Worm (Caenorhabditis elegans): ENCODE measurements around the gene F35H8.4.

Gene F35H8.4

DNA sequence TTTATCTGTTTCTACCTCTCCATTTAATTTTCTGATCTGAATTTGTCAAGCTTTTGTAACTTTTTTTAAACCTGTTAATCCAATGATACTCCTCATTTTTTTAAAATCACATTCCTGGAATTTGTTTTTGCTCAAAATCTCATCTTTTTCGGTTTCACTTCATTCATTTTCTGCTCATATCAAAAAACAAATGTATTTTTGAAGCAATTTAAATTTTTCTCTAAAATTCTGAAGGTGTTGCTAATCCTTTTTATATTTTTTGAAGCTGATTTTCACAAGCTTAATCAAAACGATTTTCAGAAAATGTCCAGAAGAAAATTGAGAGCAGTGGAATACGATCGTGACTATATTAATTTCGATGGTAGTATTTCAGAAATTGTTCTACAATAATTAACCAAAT is 35.1 kb upstream of the F35H8.4 start, which contains the start of gene E02H1.5:
TSS of gene E02H1.5 (plus strand) at position 301 of the 400 bp plus-strand sequence.
- no peak for TF ChIP-seq mls-2 (tag; optimal IDR thresholded peaks at IDR 0.05)

ce11 chrII:9592737-9593136 is 32.9 kb upstream of the F35H8.4 start, which contains the start of gene parp-2:
parp-2 (plus strand) TSS chrII:9593037.
- TF ChIP-seq bed-3 (GFP tag; optimal IDR thresholded peaks at IDR 0.05) (no peak), mab-5 (tag; optimal IDR thresholded peaks at IDR 0.05) (no peak), unc-62 (GFP tag; optimal IDR thresholded peaks at IDR 0.05) (no peak), lin-32 (GFP tag; optimal IDR thresholded peaks at IDR 0.05) (no peak), ceh-43 (GFP tag; optimal IDR thresholded peaks at IDR 0.05) (no peak), ces-1 (GFP tag; optimal IDR thresholded peaks at IDR 0.05) (no peak), elt-3 (tag; optimal IDR thresholded peaks at IDR 0.05) (no peak), elt-1 (tag; optimal IDR thresholded peaks at IDR 0.05; ENCODE audit: borderline replicate concordance, insufficient read depth) (no peak), snpc-4 (tag; optimal IDR thresholded peaks at IDR 0.05) (no peak)

DNA sequence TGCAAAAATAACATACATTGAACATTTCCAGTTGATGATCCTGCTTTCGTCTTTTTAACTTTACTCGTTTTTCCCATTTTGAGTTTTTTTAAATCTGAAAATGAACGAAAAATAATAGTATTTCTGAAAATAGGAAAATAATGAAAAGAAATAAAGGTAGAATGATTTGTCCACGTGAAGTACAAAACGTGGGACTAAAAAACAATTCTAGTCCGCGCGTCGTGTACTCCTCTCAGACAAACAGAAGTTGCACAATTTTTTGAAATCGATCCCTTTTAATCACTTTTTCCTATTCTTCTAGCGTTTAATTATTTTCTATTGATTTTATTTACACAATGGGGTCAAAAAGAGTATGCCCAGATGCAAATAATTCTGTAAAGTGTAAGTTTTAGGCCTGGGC is 31.2 kb upstream of the F35H8.4 start, which contains the start of the genes E02H1.1 and tag-124:
TSS of gene E02H1.1 (minus strand) at position 94 of the 400 bp plus-strand sequence.
TSS of gene tag-124 (plus strand) at position 222 of the 400 bp plus-strand sequence.
- TF ChIP-seq mep-1 (tag; optimal IDR thresholded peaks at IDR 0.05): peak; percentile 28
- peak; percentile 37 for TF ChIP-seq nhr-237 (tag; optimal IDR thresholded peaks at IDR 0.05)
- TF ChIP-seq lsy-2 (tag; optimal IDR thresholded peaks at IDR 0.05): peak; percentile 25
- peak; percentile 16 for TF ChIP-seq ces-1 (GFP tag; optimal IDR thresholded peaks at IDR 0.05)
- TF ChIP-seq sptf-1 (tag; optimal IDR thresholded peaks at IDR 0.05): no peak

- TF ChIP-seq bed-3 (GFP tag; optimal IDR thresholded peaks at IDR 0.05) (no peak), lin-13 (tag; optimal IDR thresholded peaks at IDR 0.05) (no peak), ham-2 (GFP tag; optimal IDR thresholded peaks at IDR 0.05) (no peak), snpc-4 (tag; optimal IDR thresholded peaks at IDR 0.05) (no peak), lin-32 (GFP tag; optimal IDR thresholded peaks at IDR 0.05) (no peak), nhr-28 (tag; optimal IDR thresholded peaks at IDR 0.05) (no peak), flh-1 (GFP tag; optimal IDR thresholded peaks at IDR 0.05) (no peak), nhr-12 (tag; optimal IDR thresholded peaks at IDR 0.05) (no peak), pha-4 (tag; optimal IDR thresholded peaks at IDR 0.05) (no peak)
Measured at ce11 chrII:9589667-9590066, 29.8 kb upstream of the F35H8.4 start, which contains the start of gene eral-1. eral-1 (minus strand) TSS chrII:9589767.

ce11 chrII:9586734-9587209 is 26.9 kb upstream of the F35H8.4 start, which contains the start of gene ugt-58:
ugt-58 (minus strand) TSS chrII:9586784.
- TF ChIP-seq mls-2 (tag; optimal IDR thresholded peaks at IDR 0.05) (no peak), pha-4 (tag; optimal IDR thresholded peaks at IDR 0.05) (no peak), nhr-2 (tag; optimal IDR thresholded peaks at IDR 0.05) (no peak), nhr-28 (tag; optimal IDR thresholded peaks at IDR 0.05) (peak; percentile 52)

DNA sequence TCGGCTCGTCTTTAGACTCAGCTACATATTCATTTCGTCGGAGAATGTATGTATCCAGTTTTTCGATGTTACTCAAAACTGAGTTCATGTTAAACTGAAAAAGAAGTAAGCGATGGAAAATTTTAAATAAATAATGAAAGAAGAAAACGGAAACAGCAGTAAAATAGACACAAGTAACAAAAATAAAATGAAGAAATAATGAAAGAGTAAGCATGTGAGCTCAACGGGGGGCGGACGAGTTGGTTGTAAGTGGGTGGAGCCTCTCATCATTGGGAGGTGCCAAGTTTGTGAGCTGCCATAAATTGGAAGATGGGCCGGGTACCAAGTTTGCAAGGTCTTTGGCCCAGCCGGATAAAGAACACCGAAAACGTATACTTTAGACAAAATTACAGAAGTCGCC is 23.6 kb upstream of the F35H8.4 start, which contains the start of gene wee-1.1:
TSS of gene wee-1.1 (minus strand) at position 101 of the 400 bp plus-strand sequence.
- TF ChIP-seq ceh-43 (GFP tag; optimal IDR thresholded peaks at IDR 0.05): no peak
- no peak for TF ChIP-seq ham-2 (GFP tag; optimal IDR thresholded peaks at IDR 0.05)
- no peak for TF ChIP-seq lsy-2 (tag; optimal IDR thresholded peaks at IDR 0.05)
- TF ChIP-seq mls-2 (tag; optimal IDR thresholded peaks at IDR 0.05): no peak
- no peak for TF ChIP-seq tbx-8 (GFP tag; optimal IDR thresholded peaks at IDR 0.05)
- TF ChIP-seq M03D4.4 (tag; optimal IDR thresholded peaks at IDR 0.05): no peak
- TF ChIP-seq snpc-4 (tag; optimal IDR thresholded peaks at IDR 0.05): no peak
- no peak for TF ChIP-seq ztf-11 (tag; optimal IDR thresholded peaks at IDR 0.05)
- no peak for TF ChIP-seq mab-5 (tag; optimal IDR thresholded peaks at IDR 0.05)
- TF ChIP-seq lin-32 (GFP tag; optimal IDR thresholded peaks at IDR 0.05): no peak
- no peak for TF ChIP-seq elt-3 (tag; optimal IDR thresholded peaks at IDR 0.05)
- no peak for TF ChIP-seq nhr-76 (tag; optimal IDR thresholded peaks at IDR 0.05)
- no peak for TF ChIP-seq cnd-1 (tag; optimal IDR thresholded peaks at IDR 0.05)
- no peak for TF ChIP-seq ceh-39 (tag; optimal IDR thresholded peaks at IDR 0.05)
- TF ChIP-seq nhr-12 (tag; optimal IDR thresholded peaks at IDR 0.05): no peak
- no peak for TF ChIP-seq unc-62 (GFP tag; optimal IDR thresholded peaks at IDR 0.05)
- no peak for TF ChIP-seq blmp-1 (tag; optimal IDR thresholded peaks at IDR 0.05)
- no peak for TF ChIP-seq unc-120 (tag; optimal IDR thresholded peaks at IDR 0.05; ENCODE audit: poor library complexity, severe bottlenecking)
- no peak for TF ChIP-seq bed-3 (GFP tag; optimal IDR thresholded peaks at IDR 0.05)
- TF ChIP-seq elt-1 (tag; optimal IDR thresholded peaks at IDR 0.05; ENCODE audit: borderline replicate concordance, insufficient read depth): no peak
